Fruit fly (Drosophila melanogaster) whole organism, wandering third instar larva: ENCODE measurements around the gene Trax.
A peak's percentile ranks its signal among the peaks of the same experiment; 100 is the strongest.

ENCODE experiments used
- CG32264 ChIP-seq: fragments of 200-800 bp; sonication (Bioruptor generic); optimal IDR thresholded peaks from 2 replicates; lab custom pipeline; 2016; ENCODE audit warnings: missing biosample characterization, missing genetic modification characterization
- Hnf4 ChIP-seq: fragments of 200-800 bp; sonication (Bioruptor generic); optimal IDR thresholded peaks from 2 replicates; lab custom pipeline; 2016; ENCODE audit warnings: missing biosample characterization, mild to moderate bottlenecking, missing genetic modification characterization
- N ChIP-seq: fragments of >200 bp; optimal IDR thresholded peaks from 2 replicates; lab custom pipeline; 2018; ENCODE audit warnings: missing biosample characterization, missing external identifiers, missing genetic modification characterization
- Vsx2 ChIP-seq: fragments of 200-300, 225-300 bp; sonication (Bioruptor generic); optimal IDR thresholded peaks from 2 replicates; lab custom pipeline; 2018; ENCODE audit warnings: missing biosample characterization, missing genetic modification characterization; ENCODE audit not compliant: partially characterized antibody
- br ChIP-seq: fragments of 200-800 bp; sonication (Bioruptor generic); optimal IDR thresholded peaks from 2 replicates; lab custom pipeline; 2016; ENCODE audit warnings: missing biosample characterization, missing genetic modification characterization
- fru ChIP-seq: fragments of 200-800 bp; sonication (Bioruptor generic); optimal IDR thresholded peaks from 3 replicates; lab custom pipeline; 2016; ENCODE audit warnings: missing biosample characterization, mild to moderate bottlenecking, missing genetic modification characterization
- h ChIP-seq: fragments of 200-800 bp; sonication (Bioruptor generic); optimal IDR thresholded peaks from 3 replicates; lab custom pipeline; 2016; ENCODE audit warnings: missing biosample characterization, mild to moderate bottlenecking, missing genetic modification characterization
- lola ChIP-seq: fragments of >200 bp; optimal IDR thresholded peaks from 2 replicates; lab custom pipeline; 2017; ENCODE audit warnings: missing biosample characterization, missing genetic modification characterization
- psq ChIP-seq: fragments of 200-800 bp; sonication (Bioruptor generic); optimal IDR thresholded peaks from 3 replicates; lab custom pipeline; 2017; ENCODE audit warnings: missing biosample characterization, mild to moderate bottlenecking, missing genetic modification characterization, moderate library complexity
- usp ChIP-seq: fragments of >200 bp; optimal IDR thresholded peaks from 2 replicates; lab custom pipeline; 2017; ENCODE audit warnings: missing biosample characterization, missing genetic modification characterization
- woc ChIP-seq: sonication (Bioruptor generic); optimal IDR thresholded peaks from 2 replicates; lab custom pipeline; 2016; ENCODE audit warnings: missing biosample characterization, mild to moderate bottlenecking, missing genetic modification characterization

dm6 chr3R:15363608-15364007 is 2.1 kb downstream of the Trax start, which contains the start of gene CG6171:
- TF ChIP-seq N (no peak), CG32264 (GFP tag; lab: Kevin White, UChicago) (no peak), Hnf4 (GFP tag; lab: Kevin White, UChicago) (no peak), lola (peak; percentile 22), fru (no peak), psq (GFP tag; lab: Kevin White, UChicago) (no peak), Vsx2 (GFP tag; lab: Kevin White, UChicago) (no peak), br (GFP tag; lab: Kevin White, UChicago) (no peak), h (GFP tag; lab: Kevin White, UChicago) (no peak), woc (no peak), usp (no peak)
